Fruit fly (Drosophila melanogaster) whole organism, embryonic: ENCODE data around the gene CG2076.

Experiments used
- Aef1 ChIP-seq: fragments of 200-800 bp; sonication (Bioruptor generic); IDR thresholded peaks from 3 replicates; pipeline ENCODE4 v1.3.6; 2022; ENCODE audit warnings: missing biosample characterization, missing genetic modification characterization
- CG11504 ChIP-seq: fragments of 200-800 bp; sonication (Bioruptor generic); optimal IDR thresholded peaks from 3 replicates; lab custom pipeline; 2019; ENCODE audit warnings: missing biosample characterization, mild to moderate bottlenecking, missing genetic modification characterization, moderate library complexity
- CG11560 ChIP-seq: fragments of 200-800 bp; sonication (Bioruptor generic); IDR thresholded peaks from 3 replicates; pipeline ENCODE4 v1.3.6; 2022; ENCODE audit warnings: missing biosample characterization, missing genetic modification characterization
- CG12391 ChIP-seq: fragments of 200-800 bp; sonication (Bioruptor generic); optimal IDR thresholded peaks from 3 replicates; lab custom pipeline; 2018; ENCODE audit warnings: missing biosample characterization, mild to moderate bottlenecking, missing genetic modification characterization, moderate library complexity
- CG13123 ChIP-seq: fragments of 200-800 bp; sonication (Bioruptor generic); optimal IDR thresholded peaks from 2 replicates; lab custom pipeline; 2016; ENCODE audit warnings: missing biosample characterization, missing genetic modification characterization
- CG13775 ChIP-seq: fragments of 200-800 bp; sonication (Bioruptor generic); optimal IDR thresholded peaks from 3 replicates; lab custom pipeline; 2017; ENCODE audit warnings: missing biosample characterization, mild to moderate bottlenecking, missing genetic modification characterization
- CG13894 ChIP-seq: fragments of 200-800 bp; sonication (Bioruptor generic); optimal IDR thresholded peaks from 3 replicates; lab custom pipeline; 2018; ENCODE audit warnings: missing biosample characterization, mild to moderate bottlenecking, missing genetic modification characterization, moderate library complexity
- CG17361 ChIP-seq: fragments of 200-800 bp; sonication (Bioruptor generic); IDR thresholded peaks from 3 replicates; pipeline ENCODE4 v1.3.6; 2022; ENCODE audit warnings: missing biosample characterization, missing genetic modification characterization
- CG17802 ChIP-seq: fragments of 200-800 bp; sonication (Bioruptor generic); optimal IDR thresholded peaks from 2 replicates; lab custom pipeline; 2018; ENCODE audit warnings: missing biosample characterization, mild to moderate bottlenecking, missing genetic modification characterization, moderate library complexity
- CG1792 ChIP-seq: fragments of 200-800 bp; sonication (Bioruptor generic); optimal IDR thresholded peaks from 2 replicates; lab custom pipeline; 2016; ENCODE audit warnings: missing biosample characterization, missing genetic modification characterization
- CG2678 ChIP-seq: fragments of 200-800 bp; sonication (Bioruptor generic); optimal IDR thresholded peaks from 3 replicates; lab custom pipeline; 2019; ENCODE audit warnings: missing biosample characterization, mild to moderate bottlenecking, missing genetic modification characterization, moderate library complexity
- CG2712 ChIP-seq: fragments of 200-800 bp; optimal IDR thresholded peaks from 3 replicates; lab custom pipeline; 2019; ENCODE audit warnings: missing biosample characterization, mild to moderate bottlenecking, missing genetic modification characterization, moderate library complexity
- CG33213 ChIP-seq: fragments of 200-800 bp; sonication (Bioruptor generic); optimal IDR thresholded peaks from 3 replicates; lab custom pipeline; 2016; ENCODE audit warnings: missing biosample characterization, missing genetic modification characterization
- CG34224 ChIP-seq: fragments of 200-800 bp; sonication (Bioruptor generic); IDR thresholded peaks from 3 replicates; pipeline ENCODE4 v1.3.6; 2022; ENCODE audit warnings: missing biosample characterization, missing genetic modification characterization; ENCODE audit not compliant: partially characterized antibody
- CG34422 ChIP-seq: fragments of 200-800 bp; sonication (Bioruptor generic); IDR thresholded peaks from 3 replicates; pipeline ENCODE4 v1.3.6; 2022; ENCODE audit warnings: missing biosample characterization, missing genetic modification characterization
- CG5953 ChIP-seq: fragments of 200-800 bp; sonication (Bioruptor generic); IDR thresholded peaks from 2 replicates; pipeline ENCODE4 v1.3.6; 2022; ENCODE audit warnings: missing biosample characterization, missing genetic modification characterization
- CG6683 ChIP-seq: fragments of 200-800 bp; sonication (Bioruptor generic); optimal IDR thresholded peaks from 2 replicates; lab custom pipeline; 2017; ENCODE audit warnings: missing biosample characterization, mild to moderate bottlenecking, missing genetic modification characterization, missing genetic modification reagents
- CG8359 ChIP-seq: fragments of 200-800 bp; sonication (Bioruptor generic); optimal IDR thresholded peaks from 2 replicates; lab custom pipeline; 2017; ENCODE audit warnings: missing biosample characterization, mild to moderate bottlenecking, missing genetic modification characterization, borderline replicate concordance
- CG8388 ChIP-seq: fragments of 200-800 bp; sonication (Bioruptor generic); optimal IDR thresholded peaks from 2 replicates; lab custom pipeline; 2019; ENCODE audit warnings: missing biosample characterization, mild to moderate bottlenecking, missing genetic modification characterization, moderate library complexity
- CoRest ChIP-seq: fragments of 200-800 bp; sonication (Bioruptor generic); optimal IDR thresholded peaks from 3 replicates; lab custom pipeline; 2018; ENCODE audit warnings: missing biosample characterization, mild to moderate bottlenecking, missing genetic modification characterization, moderate library complexity
- Ets65A ChIP-seq: fragments of 200-800 bp; sonication (Bioruptor generic); peaks from one replicate; lab custom pipeline; 2016; ENCODE audit warnings: missing biosample characterization, missing genetic modification characterization
- Jarid2 ChIP-seq: fragments of 200-800 bp; sonication (Bioruptor generic); optimal IDR thresholded peaks from 3 replicates; lab custom pipeline; 2017; ENCODE audit warnings: mild to moderate bottlenecking, missing biosample characterization, missing genetic modification reagents, missing genetic modification characterization
- Opbp ChIP-seq: fragments of 200-800 bp; sonication (Bioruptor generic); IDR thresholded peaks from 3 replicates; pipeline ENCODE4 v1.3.6; 2022; ENCODE audit warnings: missing biosample characterization, missing genetic modification characterization; ENCODE audit not compliant: partially characterized antibody
- Ptx1 ChIP-seq: fragments of 200-800 bp; sonication (Bioruptor generic); IDR thresholded peaks from 2 replicates; pipeline ENCODE4 v1.3.6; 2022; ENCODE audit warnings: missing biosample characterization, missing genetic modification characterization
- Xrp1 ChIP-seq: fragments of 200-800 bp; sonication (Bioruptor generic); IDR thresholded peaks from 2 replicates; pipeline ENCODE4 v1.3.6; 2022; ENCODE audit warnings: missing biosample characterization, missing genetic modification characterization
- bcd ChIP-seq: fragments of 200-800 bp; sonication (Bioruptor generic); optimal IDR thresholded peaks from 2 replicates; lab custom pipeline; 2017; ENCODE audit warnings: missing biosample characterization, mild to moderate bottlenecking, missing genetic modification characterization
- dm ChIP-seq: fragments of 200-800 bp; sonication (Bioruptor generic); optimal IDR thresholded peaks from 3 replicates; lab custom pipeline; 2016; ENCODE audit warnings: missing biosample characterization, missing genetic modification characterization
- dmrt11E ChIP-seq: fragments of 200-800 bp; sonication (Bioruptor generic); optimal IDR thresholded peaks from 3 replicates; lab custom pipeline; 2018; ENCODE audit warnings: missing biosample characterization, mild to moderate bottlenecking, missing genetic modification characterization, moderate library complexity
- emc ChIP-seq: fragments of 200-800 bp; sonication (Bioruptor generic); optimal IDR thresholded peaks from 2 replicates; lab custom pipeline; 2016; ENCODE audit warnings: missing biosample characterization, missing genetic modification characterization
- eve ChIP-seq, 2 experiments: fragments of >200 bp; optimal IDR thresholded peaks; 2 replicates each; lab custom pipeline; 2017; ENCODE audit warnings: missing biosample characterization in 2 of 2, missing genetic modification characterization in 2 of 2
- fd3F ChIP-seq: fragments of 200-800 bp; sonication (Bioruptor generic); optimal IDR thresholded peaks from 2 replicates; lab custom pipeline; 2018; ENCODE audit warnings: missing biosample characterization, mild to moderate bottlenecking, missing genetic modification characterization, moderate library complexity
- fu2 ChIP-seq: fragments of 200-800 bp; sonication (Bioruptor generic); optimal IDR thresholded peaks from 2 replicates; lab custom pipeline; 2016; ENCODE audit warnings: missing biosample characterization, missing genetic modification characterization
- gsb-n ChIP-seq: fragments of 200-800 bp; sonication (Bioruptor generic); optimal IDR thresholded peaks from 3 replicates; lab custom pipeline; 2018; ENCODE audit warnings: missing biosample characterization, mild to moderate bottlenecking, missing genetic modification characterization
- ind ChIP-seq: fragments of 200-800 bp; sonication (Bioruptor generic); optimal IDR thresholded peaks from 3 replicates; lab custom pipeline; 2016; ENCODE audit warnings: missing biosample characterization, missing genetic modification characterization
- lov ChIP-seq, 2 experiments: fragments of 200-800 bp in 1 of 2; fragments of >200 bp in 1 of 2; sonication (Bioruptor generic) in 1 of 2; IDR thresholded peaks in 1 of 2; optimal IDR thresholded peaks in 1 of 2; 2 replicates in 1 of 2; 3 replicates in 1 of 2; pipeline versions ENCODE4 v1.3.6 to Lab custom; 2017 to 2022; ENCODE audit warnings: missing biosample characterization in 1 of 2, missing genetic modification characterization in 1 of 2
- luna ChIP-seq: fragments of 200-800 bp; sonication (Bioruptor generic); optimal IDR thresholded peaks from 2 replicates; lab custom pipeline; 2016; ENCODE audit warnings: missing biosample characterization, missing genetic modification characterization
- mld ChIP-seq: fragments of 200-800 bp; sonication (Bioruptor generic); IDR thresholded peaks from 3 replicates; pipeline ENCODE4 v1.3.6; 2022; ENCODE audit warnings: missing biosample characterization, missing genetic modification characterization; ENCODE audit not compliant: partially characterized antibody
- oc ChIP-seq: fragments of 200-800 bp; sonication (Bioruptor generic); optimal IDR thresholded peaks from 2 replicates; lab custom pipeline; 2018; ENCODE audit warnings: missing biosample characterization, mild to moderate bottlenecking, missing genetic modification characterization, moderate library complexity
- onecut ChIP-seq: fragments of 200-800 bp; sonication (Bioruptor generic); IDR thresholded peaks from 2 replicates; pipeline ENCODE4 v1.3.6; 2022; ENCODE audit warnings: missing biosample characterization, missing genetic modification characterization
- otp ChIP-seq: fragments of 200-800 bp; sonication (Bioruptor generic); IDR thresholded peaks from 3 replicates; pipeline ENCODE4, ENCODE4 v1.3.6; 2022; ENCODE audit warnings: missing biosample characterization, missing genetic modification characterization
- pb ChIP-seq: fragments of 200-800 bp; sonication (Bioruptor generic); optimal IDR thresholded peaks from 3 replicates; lab custom pipeline; 2016; ENCODE audit warnings: missing biosample characterization, missing genetic modification characterization
- pros ChIP-seq: fragments of 200-800 bp; sonication (Bioruptor generic); optimal IDR thresholded peaks from 3 replicates; lab custom pipeline; 2019; ENCODE audit warnings: missing biosample characterization, mild to moderate bottlenecking, missing genetic modification characterization, moderate library complexity
- ranshi ChIP-seq: fragments of 200-800 bp; sonication (Bioruptor generic); IDR thresholded peaks from 2 replicates; pipeline ENCODE4 v1.3.6; 2022; ENCODE audit warnings: missing biosample characterization, missing genetic modification characterization
- slp2 ChIP-seq: fragments of 200-800 bp; sonication (Bioruptor generic); optimal IDR thresholded peaks from 2 replicates; lab custom pipeline; 2016; ENCODE audit warnings: missing biosample characterization, missing genetic modification characterization
- ssp ChIP-seq: fragments of 200-800 bp; sonication (Bioruptor generic); IDR thresholded peaks from 2 replicates; pipeline ENCODE4 v1.3.6; 2022; ENCODE audit warnings: missing biosample characterization, missing genetic modification characterization
- stc ChIP-seq: fragments of 200-800 bp; sonication (Bioruptor generic); IDR thresholded peaks from 2 replicates; pipeline ENCODE4 v1.3.6; 2022; ENCODE audit warnings: missing biosample characterization, missing genetic modification characterization
- stwl ChIP-seq: fragments of 200-800 bp; sonication (Bioruptor generic); optimal IDR thresholded peaks from 3 replicates; lab custom pipeline; 2018; ENCODE audit warnings: missing biosample characterization, mild to moderate bottlenecking, missing genetic modification characterization, moderate library complexity
- vnd ChIP-seq: fragments of 200-800 bp; sonication (Bioruptor generic); IDR thresholded peaks from 3 replicates; pipeline ENCODE4 v1.3.6; 2022; ENCODE audit warnings: missing biosample characterization, missing genetic modification characterization; ENCODE audit not compliant: partially characterized antibody

Gene CG2076

DNA sequence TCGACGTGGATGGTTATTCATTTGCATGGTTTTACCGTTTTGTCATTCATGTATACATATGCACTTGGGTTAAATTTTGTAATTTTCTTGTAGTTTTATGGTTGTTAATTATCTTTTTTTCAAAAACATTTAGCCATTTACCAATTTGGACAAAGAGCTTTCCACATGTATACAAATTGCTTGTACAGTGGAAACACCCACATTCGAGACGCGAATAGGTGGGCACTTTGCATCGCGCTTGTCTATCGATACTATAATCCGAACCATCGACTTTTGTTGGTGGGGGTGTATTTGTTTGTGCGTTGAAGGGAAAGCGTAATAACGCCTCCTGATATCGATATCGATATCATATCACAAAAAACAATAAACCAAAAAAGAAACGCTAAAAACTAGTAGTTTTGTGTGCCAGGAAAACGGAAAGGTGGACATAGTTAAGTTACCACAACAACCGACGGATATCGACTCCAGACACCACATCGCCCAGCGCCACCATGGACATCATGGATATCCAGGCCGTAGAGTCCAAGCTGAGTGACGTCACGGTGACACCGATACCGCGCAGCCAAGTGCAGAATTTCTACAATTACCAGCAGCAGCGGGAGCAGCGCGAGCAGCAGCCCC is 47.7 kb downstream of the CG2076 start, which contains the start of gene CDK2AP1 (continued):
- TF ChIP-seq CG2678 = peak; percentile 35
- TF ChIP-seq CG2712 = peak; percentile 39
- TF ChIP-seq CG8359 (GFP tag; lab: Kevin White, UChicago) = no peak
- no peak for TF ChIP-seq fd3F (GFP tag; lab: Kevin White, UChicago)
- peak; percentile 70 for TF ChIP-seq vnd (GFP tag; lab: Robert Waterston, UW)
- no peak for TF ChIP-seq gsb-n (tag; lab: Kevin White, UChicago)
- TF ChIP-seq mld = peak; percentile 70
- peak; percentile 74 for TF ChIP-seq Opbp (GFP tag; lab: Robert Waterston, UW)
- no peak for TF ChIP-seq CG6683 (GFP tag; lab: Kevin White, UChicago)
- peak; percentile 86 for TF ChIP-seq CG17802 (tag; lab: Kevin White, UChicago)
- TF ChIP-seq CG12391 (tag; lab: Kevin White, UChicago) = peak; percentile 32
- TF ChIP-seq luna = no peak
- TF ChIP-seq CG13123 = no peak
- TF ChIP-seq CG34422 = no peak
- TF ChIP-seq Ets65A = peak; percentile 82
- peak; percentile 46 for TF ChIP-seq stwl
- peak; percentile 9; the same call in 1 of the 2 replicates for TF ChIP-seq Xrp1 (GFP tag; lab: Robert Waterston, UW)
- TF ChIP-seq CG17361 (GFP tag; lab: Robert Waterston, UW) = peak; percentile 47; the same call in 1 of the 3 replicates
- TF ChIP-seq ssp = peak; percentile 96
- TF ChIP-seq slp2 = peak; percentile 11
- peak; percentile 15; the same call in 1 of the 2 replicates for TF ChIP-seq onecut (GFP tag; lab: Robert Waterston, UW)
- TF ChIP-seq CG13894 (tag; lab: Kevin White, UChicago) = peak; percentile 31
- 0 out of 3 replicates have a peak, but pooled peaks have one; percentile 18 for TF ChIP-seq otp (GFP tag; lab: Robert Waterston, UW)
- TF ChIP-seq CG13775 (GFP tag; lab: Kevin White, UChicago) = peak; percentile 25
- TF ChIP-seq eve (GFP tag; optimal IDR thresholded peaks at IDR 0.05; lab: Kevin White, UChicago) = no peak
- peak; percentile 21 for TF ChIP-seq emc (GFP tag; lab: Kevin White, UChicago)
- TF ChIP-seq stc (GFP tag; lab: Robert Waterston, UW) = no peak
- no peak; the same call in 2 of the 3 replicates for TF ChIP-seq CG11560 (tag; lab: Robert Waterston, UW)
- TF ChIP-seq dm = peak; percentile 14
- peak; percentile 19 for TF ChIP-seq CoRest (tag; lab: Kevin White, UChicago)
- TF ChIP-seq CG8388 (GFP tag; lab: Kevin White, UChicago) = no peak
- TF ChIP-seq pb (GFP tag; lab: Kevin White, UChicago) = no peak
- TF ChIP-seq Ptx1 (GFP tag; lab: Robert Waterston, UW) = peak; percentile 32
- TF ChIP-seq CG11504 (tag; lab: Kevin White, UChicago) = no peak
- TF ChIP-seq bcd (GFP tag; lab: Kevin White, UChicago) = peak; percentile 38
- TF ChIP-seq oc (tag; lab: Kevin White, UChicago) = peak; percentile 66
- no peak for TF ChIP-seq CG33213 (GFP tag; lab: Kevin White, UChicago)
- no peak for TF ChIP-seq Jarid2 (GFP tag; lab: Kevin White, UChicago)
- TF ChIP-seq fu2 (GFP tag; lab: Kevin White, UChicago) = peak; percentile 26
- TF ChIP-seq CG34224 = peak; percentile 67
- peak; percentile 12 for TF ChIP-seq dmrt11E (tag; lab: Kevin White, UChicago)
- TF ChIP-seq ind (GFP tag; lab: Kevin White, UChicago) = peak; percentile 18
- TF ChIP-seq lov (optimal IDR thresholded peaks at IDR 0.05; lab: Kevin White, UChicago) = no peak
- TF ChIP-seq lov (GFP tag; IDR thresholded peaks at IDR 0.05; lab: Robert Waterston, UW) = no peak
- TF ChIP-seq CG5953 = no peak
- no peak for TF ChIP-seq CG1792
- no peak for TF ChIP-seq pros (GFP tag; lab: Kevin White, UChicago)
- TF ChIP-seq ranshi (GFP tag; lab: Robert Waterston, UW) = 0 out of 2 replicates have a peak, but pooled peaks have one; percentile 29
- TF ChIP-seq Aef1 (GFP tag; lab: Robert Waterston, UW) = peak; percentile 25; the same call in 1 of the 3 replicates
